Worm (Caenorhabditis elegans) whole organism, L2 larva: Measurements from ENCODE around the gene F01D5.8.

Experiments used
- elt-1 ChIP-seq: fragments of 150-350 bp; optimal IDR thresholded peaks from 2 replicates; lab custom pipeline; 2014; ENCODE audit warnings: missing biosample characterization, missing genetic modification characterization
- lin-11 ChIP-seq: fragments of 150-350 bp; sonication (generic microtip); optimal IDR thresholded peaks from 2 replicates; lab custom pipeline; 2014; ENCODE audit warnings: missing biosample characterization, missing genetic modification characterization, inconsistent platforms, mixed read lengths
- nhr-237 ChIP-seq: fragments of 150-350 bp; optimal IDR thresholded peaks from 2 replicates; lab custom pipeline; 2014; ENCODE audit warnings: missing biosample characterization, missing genetic modification characterization
- nhr-6 ChIP-seq: fragments of 150-350 bp; optimal IDR thresholded peaks from 2 replicates; lab custom pipeline; 2014; ENCODE audit warnings: missing biosample characterization, missing genetic modification characterization
- sma-9 ChIP-seq, 2 experiments: fragments of 150-350 bp in 1 of 2; sonication (generic microtip) in 1 of 2; optimal IDR thresholded peaks; 2 replicates each; lab custom pipeline; 2014 to 2016; ENCODE audit warnings: missing genetic modification characterization in 2 of 2, mild to moderate bottlenecking in 1 of 2, missing biosample characterization in 1 of 2, missing compliant biosample characterization in 1 of 2, missing genetic modification reagents in 1 of 2, moderate library complexity in 1 of 2
- unc-39 ChIP-seq: fragments of 150-350 bp; optimal IDR thresholded peaks from 2 replicates; lab custom pipeline; 2014; ENCODE audit warnings: missing biosample characterization, missing genetic modification characterization
- unc-62 ChIP-seq: fragments of 150-350 bp; optimal IDR thresholded peaks from 2 replicates; lab custom pipeline; 2014; ENCODE audit warnings: missing biosample characterization, missing genetic modification reagents, missing genetic modification characterization

DNA sequence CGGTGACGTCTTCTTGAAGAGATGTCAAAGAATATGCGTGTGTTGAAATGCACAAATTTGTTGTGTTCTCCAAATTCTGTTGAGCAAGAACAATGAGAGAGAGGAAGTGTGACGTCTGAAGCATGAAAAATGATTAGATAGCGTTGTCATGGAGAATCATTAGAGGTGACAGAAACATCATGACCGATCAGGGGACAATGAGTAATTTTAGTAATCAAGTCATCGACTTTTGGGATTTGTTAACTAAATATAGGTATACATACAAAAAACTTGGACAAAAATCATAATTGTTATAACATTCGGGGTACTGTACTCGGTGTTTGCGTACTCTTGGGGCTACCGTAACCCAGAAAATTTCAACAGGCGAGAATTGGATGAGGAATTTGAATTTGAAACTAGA, 41.7 kb downstream of the F01D5.8 start, which contains the start of gene daf-5:
- no peak for TF ChIP-seq nhr-6 (tag; lab: Kevin White, UChicago)
- TF ChIP-seq elt-1 = no peak
- TF ChIP-seq nhr-237 (tag; lab: Kevin White, UChicago) = no peak
- no peak for TF ChIP-seq unc-39 (tag; lab: Kevin White, UChicago)
- TF ChIP-seq sma-9 (GFP tag; optimal IDR thresholded peaks at IDR 0.05; lab: Kevin White, UChicago) = no peak
- no peak for TF ChIP-seq sma-9 (tag; optimal IDR thresholded peaks at IDR 0.05; lab: Kevin White, UChicago)
- no peak for TF ChIP-seq unc-62 (GFP tag; lab: Kevin White, UChicago)
- TF ChIP-seq lin-11 = no peak
